ENCODE assay signal across 1 worm cellular context in genomic region chrX:1837703-1838102, ce11.
TF ChIP-seq lines count a peak whose summit lies in the region.

No protein-coding gene starts in this region.

TF ChIP-seq in whole organism, L4 larva, 104 proteins besides CTCF, POLR2A, EP300 and RAD21 (continued from another document):
- TF ChIP-seq zfp-3 (GFP tag; conservative IDR thresholded peaks at IDR 0.05; lab: Robert Waterston, UW) (0 out of 2 replicates have a peak, but pooled peaks have one; percentile 34), F37D6.2 (tag; optimal IDR thresholded peaks at IDR 0.05; lab: Kevin White, UChicago) (peak; percentile 23), egl-27 (tag; optimal IDR thresholded peaks at IDR 0.05; lab: Kevin White, UChicago) (no peak), daf-16 (GFP tag; optimal IDR thresholded peaks at IDR 0.05; lab: Kevin White, UChicago) (peak; percentile 2 to 74), daf-16 (tag; optimal IDR thresholded peaks at IDR 0.05; lab: Kevin White, UChicago) (no peak), lin-39 (tag; optimal IDR thresholded peaks at IDR 0.05; lab: Kevin White, UChicago) (no peak), mxl-2 (GFP tag; conservative IDR thresholded peaks at IDR 0.05; lab: Robert Waterston, UW) (0 out of 2 replicates have a peak, but pooled peaks have one; percentile 28), D1046.2 (GFP tag; IDR thresholded peaks at IDR 0.05; lab: Robert Waterston, UW) (peak; percentile 82), lin-13 (GFP tag; optimal IDR thresholded peaks at IDR 0.05; lab: Kevin White, UChicago) (peak; percentile 31), dve-1 (tag; optimal IDR thresholded peaks at IDR 0.05; lab: Kevin White, UChicago; ENCODE audit: insufficient read depth) (no peak), madf-9 (GFP tag; conservative IDR thresholded peaks at IDR 0.05; lab: Robert Waterston, UW) (peak; percentile 62), ZK337.2 (GFP tag; IDR thresholded peaks at IDR 0.05; lab: Robert Waterston, UW) (0 out of 2 replicates have a peak, but pooled peaks have one; percentile 35), ztf-7 (tag; optimal IDR thresholded peaks at IDR 0.05; lab: Kevin White, UChicago) (peak; percentile 55), attf-4 (tag; optimal IDR thresholded peaks at IDR 0.05; lab: Kevin White, UChicago) (no peak), Y75B8A.6 (GFP tag; IDR thresholded peaks at IDR 0.05; lab: Robert Waterston, UW) (peak; percentile 75), cey-2 (tag; optimal IDR thresholded peaks at IDR 0.05; lab: Kevin White, UChicago; ENCODE audit: borderline replicate concordance, insufficient read depth) (no peak), mes-2 (tag; optimal IDR thresholded peaks at IDR 0.05; lab: Kevin White, UChicago; ENCODE audit: poor library complexity, severe bottlenecking) (peak; percentile 83), ztf-11 (tag; optimal IDR thresholded peaks at IDR 0.05; lab: Kevin White, UChicago) (no peak), lin-1 (GFP tag; IDR thresholded peaks at IDR 0.05; lab: Robert Waterston, UW) (no peak), arid-1 (GFP tag; conservative IDR thresholded peaks at IDR 0.05; lab: Robert Waterston, UW) (peak; percentile 78), dpl-1 (GFP tag; optimal IDR thresholded peaks at IDR 0.05; lab: Kevin White, UChicago) (no peak), fos-1 (tag; optimal IDR thresholded peaks at IDR 0.05; lab: Kevin White, UChicago) (no peak), zip-11 (GFP tag; IDR thresholded peaks at IDR 0.05; lab: Robert Waterston, UW) (0 out of 2 replicates have a peak, but pooled peaks have one; percentile 37), nhr-28 (tag; optimal IDR thresholded peaks at IDR 0.05; lab: Kevin White, UChicago) (no peak), snpc-4 (tag; optimal IDR thresholded peaks at IDR 0.05; lab: Kevin White, UChicago) (no peak), vab-7 (GFP tag; IDR thresholded peaks at IDR 0.05; lab: Robert Waterston, UW) (peak; percentile 83), ZK546.5 (tag; optimal IDR thresholded peaks at IDR 0.05; lab: Kevin White, UChicago) (no peak), ceh-32 (tag; optimal IDR thresholded peaks at IDR 0.05; lab: Kevin White, UChicago; ENCODE audit: poor library complexity) (no peak), lin-29 (GFP tag; IDR thresholded peaks at IDR 0.05; lab: Robert Waterston, UW) (no peak), ama-1 (optimal IDR thresholded peaks at IDR 0.05; lab: Kevin White, UChicago) (no peak), zag-1 (tag; optimal IDR thresholded peaks at IDR 0.05; lab: Kevin White, UChicago) (no peak), nhr-41 (GFP tag; IDR thresholded peaks at IDR 0.05; lab: Robert Waterston, UW) (peak; percentile 73; the same call in 1 of the 2 replicates), F10B5.3 (tag; optimal IDR thresholded peaks at IDR 0.05; lab: Kevin White, UChicago) (peak; percentile 43), unc-130 (GFP tag; optimal IDR thresholded peaks at IDR 0.05; lab: Kevin White, UChicago) (peak; percentile 54), ceh-44 (GFP tag; IDR thresholded peaks at IDR 0.05; lab: Robert Waterston, UW) (peak; percentile 64; the same call in 1 of the 2 replicates), lir-3 (tag; optimal IDR thresholded peaks at IDR 0.05; lab: Kevin White, UChicago) (peak; percentile 30), F49E8.2 (tag; optimal IDR thresholded peaks at IDR 0.05; lab: Kevin White, UChicago; ENCODE audit: borderline replicate concordance) (peak; percentile 23), daf-12 (tag; optimal IDR thresholded peaks at IDR 0.05; lab: Kevin White, UChicago) (no peak)
